Fruit fly (Drosophila melanogaster) Kc167 (cell line): ENCODE results near the gene CG9515.

Experiments
- Myc ChIP-seq: fragments of >200 bp; optimal IDR thresholded peaks from 2 replicates; lab custom pipeline; 2017; ENCODE audit warnings: missing external identifiers
- Sin3A ChIP-seq: fragments of >200 bp; optimal IDR thresholded peaks from 2 replicates; lab custom pipeline; 2018; ENCODE audit warnings: missing external identifiers
- h ChIP-seq: fragments of >200 bp; optimal IDR thresholded peaks from 3 replicates; lab custom pipeline; 2018; ENCODE audit warnings: missing external identifiers
- insv ChIP-seq: fragments of >200 bp; optimal IDR thresholded peaks from 3 replicates; lab custom pipeline; 2018; ENCODE audit warnings: missing external identifiers
- psq ChIP-seq: fragments of >200 bp; optimal IDR thresholded peaks from 2 replicates; lab custom pipeline; 2017; ENCODE audit warnings: missing external identifiers
- ttk ChIP-seq: sonication (Bioruptor generic); optimal IDR thresholded peaks from 2 replicates; lab custom pipeline; 2017; ENCODE audit warnings: missing external identifiers

Gene CG9515

DNA sequence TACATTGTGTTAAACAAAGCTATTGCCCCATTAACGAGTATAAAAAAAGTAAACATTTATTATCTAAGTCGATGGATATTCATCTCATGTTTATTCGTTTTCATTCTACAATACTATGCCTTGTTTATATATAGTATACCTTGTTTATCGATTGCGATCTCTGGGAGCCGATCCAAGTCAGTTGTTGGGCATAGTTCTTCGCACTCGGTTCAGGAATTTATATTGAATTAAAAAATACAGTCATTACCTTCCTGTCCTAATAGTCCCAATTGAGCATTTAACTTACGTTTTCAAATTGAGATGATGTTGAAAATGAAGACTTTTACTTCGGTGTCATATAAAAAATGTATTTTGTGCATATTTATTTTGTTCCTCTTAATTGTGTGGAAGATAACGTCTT is 21.6 kb upstream of the CG9515 start, which contains the start of gene CG32984:
TSS of gene CG32984 (plus strand) at position 301 of the 400 bp plus-strand sequence.
- TF ChIP-seq Sin3A (lab: Kevin White, UChicago) (no peak), psq (lab: Kevin White, UChicago) (no peak), h (lab: Kevin White, UChicago) (no peak), Myc (lab: Kevin White, UChicago) (no peak), ttk (lab: Kevin White, UChicago) (no peak), insv (lab: Kevin White, UChicago) (no peak)

DNA sequence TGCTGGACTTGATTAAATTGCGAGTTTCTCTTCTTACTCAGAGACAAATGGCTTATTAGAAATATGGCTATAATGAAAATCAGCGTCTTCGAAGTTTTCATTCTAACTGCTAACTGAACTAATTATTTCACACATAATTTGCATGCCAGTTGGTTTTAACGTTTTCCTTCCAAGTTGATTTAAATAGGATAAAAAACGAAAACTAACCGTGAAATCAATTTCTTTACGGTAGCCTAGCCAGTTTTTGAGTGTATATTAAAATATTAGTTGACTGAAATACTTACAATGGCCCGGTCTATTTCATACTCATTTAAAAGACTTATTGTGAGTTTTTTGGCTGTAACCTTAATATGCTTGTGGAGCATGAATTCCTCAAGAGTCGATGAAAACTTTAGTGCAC is 19.2 kb upstream of the CG9515 start, which contains the start of the genes CG9525 and CG32985:
TSS of gene CG9525 (minus strand) at position 101 of the 400 bp plus-strand sequence.
TSS of gene CG32985 (plus strand) at position 280 of the 400 bp plus-strand sequence.
- no peak for TF ChIP-seq insv (lab: Kevin White, UChicago)
- TF ChIP-seq psq (lab: Kevin White, UChicago), result no peak
- no peak for TF ChIP-seq Sin3A (lab: Kevin White, UChicago)
- TF ChIP-seq ttk (lab: Kevin White, UChicago), result no peak

DNA sequence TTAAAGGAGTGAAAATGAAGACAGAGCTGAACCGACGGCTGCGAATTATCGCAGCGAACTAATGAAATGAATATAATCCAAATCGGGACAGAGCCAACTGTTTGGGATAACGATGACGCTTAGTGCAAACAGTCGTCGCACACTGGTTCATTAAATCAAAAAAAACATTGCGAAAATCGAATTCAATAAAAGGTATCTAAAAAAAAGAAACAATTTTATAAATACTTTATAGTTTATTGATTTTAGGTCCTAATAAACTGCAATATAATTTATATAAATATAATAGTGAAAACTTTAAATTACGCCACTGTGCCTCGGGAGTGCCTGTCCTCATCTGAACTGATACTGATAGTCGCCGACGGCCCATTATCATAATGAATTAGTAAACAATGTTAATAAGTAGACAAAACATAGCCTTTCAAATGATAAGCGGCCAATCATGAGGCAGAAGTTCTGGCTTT is 16.0 kb upstream of the CG9515 start, which contains the start of gene CG31886:
TSS of gene CG31886 (minus strand) at position 51 of the 461 bp plus-strand sequence.
- TF ChIP-seq h (lab: Kevin White, UChicago) (no peak), psq (lab: Kevin White, UChicago) (no peak), Myc (lab: Kevin White, UChicago) (no peak), Sin3A (lab: Kevin White, UChicago) (no peak), ttk (lab: Kevin White, UChicago) (no peak), insv (lab: Kevin White, UChicago) (no peak)

DNA sequence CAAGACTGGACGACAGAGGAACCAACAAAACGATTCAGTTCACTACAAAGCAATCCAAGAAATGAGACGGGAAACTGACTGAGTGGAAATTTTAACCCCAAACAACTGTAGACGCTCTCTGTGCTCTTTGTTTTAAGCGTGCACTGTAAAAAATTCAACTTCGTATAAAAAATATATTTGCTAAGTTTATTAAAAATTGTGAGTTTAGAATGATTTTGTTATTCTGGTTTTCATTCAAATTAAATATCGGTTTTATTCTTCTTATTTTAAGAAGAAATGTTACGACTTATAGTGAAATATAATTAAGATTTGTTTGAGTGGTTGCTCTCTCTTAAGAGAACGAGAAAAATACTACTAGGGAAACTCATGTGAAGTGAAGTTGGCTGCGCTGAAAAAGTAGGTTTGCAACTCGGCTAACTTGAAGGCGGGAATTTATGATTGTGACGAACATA is 15.0 kb upstream of the CG9515 start:
- TF ChIP-seq ttk (lab: Kevin White, UChicago) (no peak), Myc (lab: Kevin White, UChicago) (no peak), psq (lab: Kevin White, UChicago) (no peak), h (lab: Kevin White, UChicago) (no peak)

DNA sequence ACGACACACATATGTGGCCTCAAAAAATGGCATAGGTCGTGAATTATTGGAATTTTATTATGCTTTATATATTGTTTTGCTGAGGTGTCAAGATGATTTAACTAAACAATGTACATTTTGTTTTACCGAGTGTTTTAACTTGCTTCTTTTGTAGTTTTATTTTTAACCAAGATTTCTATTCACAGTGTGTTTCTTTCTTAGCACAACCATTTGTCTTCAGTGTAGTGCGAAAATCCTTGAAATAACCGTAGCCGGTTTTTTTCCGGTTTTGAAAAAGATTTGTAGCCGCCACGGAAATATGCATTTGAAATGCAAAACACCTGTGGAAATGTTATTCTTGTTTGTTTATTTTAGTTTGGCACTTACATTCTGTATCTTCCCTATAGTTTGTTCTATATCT is 14.1 kb upstream of the CG9515 start:
- TF ChIP-seq h (lab: Kevin White, UChicago) (no peak), Sin3A (lab: Kevin White, UChicago) (no peak), insv (lab: Kevin White, UChicago) (no peak), psq (lab: Kevin White, UChicago) (no peak), Myc (lab: Kevin White, UChicago) (no peak), ttk (lab: Kevin White, UChicago) (no peak)

DNA sequence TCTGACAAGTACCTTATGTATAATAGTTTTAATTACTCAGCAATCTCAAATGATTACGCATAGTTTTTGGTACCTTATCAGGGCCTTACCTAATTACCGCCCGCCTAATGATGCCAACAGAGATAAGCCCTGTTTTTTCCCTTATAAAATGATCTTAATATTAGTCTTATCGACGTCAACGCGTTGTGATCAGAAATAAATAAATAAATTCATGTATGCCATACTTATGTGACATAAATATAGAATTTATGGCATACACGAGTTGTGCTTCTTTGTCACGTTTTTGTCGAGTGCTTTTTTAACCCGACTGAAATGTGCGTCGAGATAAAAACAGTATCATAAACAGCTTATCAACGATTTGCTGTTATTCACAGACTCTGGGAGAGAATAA is 13.3 kb upstream of the CG9515 start:
- no peak for TF ChIP-seq psq (lab: Kevin White, UChicago)
- TF ChIP-seq Myc (lab: Kevin White, UChicago), result no peak
- TF ChIP-seq insv (lab: Kevin White, UChicago), result no peak
- TF ChIP-seq ttk (lab: Kevin White, UChicago), result no peak
- TF ChIP-seq h (lab: Kevin White, UChicago), result no peak
- no peak for TF ChIP-seq Sin3A (lab: Kevin White, UChicago)

DNA sequence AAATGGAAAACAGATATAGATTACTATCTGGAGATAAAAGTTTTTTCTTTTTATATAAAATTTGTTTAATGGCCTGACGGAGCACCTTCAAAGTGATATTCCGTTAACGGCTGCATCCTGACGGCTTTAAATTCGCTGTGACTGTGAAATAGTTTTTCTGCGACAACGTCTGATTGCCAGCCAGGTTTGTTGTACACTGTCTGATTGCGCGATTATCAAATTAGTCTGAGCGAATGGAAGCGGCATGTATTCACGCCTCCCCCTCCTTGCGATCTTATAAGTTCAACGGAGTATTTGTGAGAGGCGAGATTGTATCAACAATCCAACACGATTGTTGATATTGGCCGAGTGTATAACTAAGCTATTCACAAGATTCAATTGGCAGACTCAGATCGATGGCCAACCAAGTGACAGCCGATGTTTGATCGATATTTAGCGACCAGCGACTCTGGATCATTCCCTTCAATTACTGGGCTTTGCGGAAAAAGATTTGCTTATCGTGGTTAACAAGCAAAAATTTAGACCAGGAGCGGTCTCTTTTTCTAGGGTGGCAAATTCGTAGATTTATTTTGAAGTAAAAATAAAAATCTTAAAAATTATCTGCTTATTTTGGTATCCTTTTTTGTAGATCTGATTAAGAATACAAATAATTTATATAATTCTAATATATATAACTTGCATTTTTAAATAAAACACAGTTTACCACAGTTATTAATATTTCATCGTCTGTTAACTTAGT is 12.7 kb upstream of the CG9515 start:
- TF ChIP-seq psq (lab: Kevin White, UChicago) (no peak), Myc (lab: Kevin White, UChicago) (no peak), insv (lab: Kevin White, UChicago) (no peak), ttk (lab: Kevin White, UChicago) (no peak), Sin3A (lab: Kevin White, UChicago) (no peak), h (lab: Kevin White, UChicago) (no peak)

DNA sequence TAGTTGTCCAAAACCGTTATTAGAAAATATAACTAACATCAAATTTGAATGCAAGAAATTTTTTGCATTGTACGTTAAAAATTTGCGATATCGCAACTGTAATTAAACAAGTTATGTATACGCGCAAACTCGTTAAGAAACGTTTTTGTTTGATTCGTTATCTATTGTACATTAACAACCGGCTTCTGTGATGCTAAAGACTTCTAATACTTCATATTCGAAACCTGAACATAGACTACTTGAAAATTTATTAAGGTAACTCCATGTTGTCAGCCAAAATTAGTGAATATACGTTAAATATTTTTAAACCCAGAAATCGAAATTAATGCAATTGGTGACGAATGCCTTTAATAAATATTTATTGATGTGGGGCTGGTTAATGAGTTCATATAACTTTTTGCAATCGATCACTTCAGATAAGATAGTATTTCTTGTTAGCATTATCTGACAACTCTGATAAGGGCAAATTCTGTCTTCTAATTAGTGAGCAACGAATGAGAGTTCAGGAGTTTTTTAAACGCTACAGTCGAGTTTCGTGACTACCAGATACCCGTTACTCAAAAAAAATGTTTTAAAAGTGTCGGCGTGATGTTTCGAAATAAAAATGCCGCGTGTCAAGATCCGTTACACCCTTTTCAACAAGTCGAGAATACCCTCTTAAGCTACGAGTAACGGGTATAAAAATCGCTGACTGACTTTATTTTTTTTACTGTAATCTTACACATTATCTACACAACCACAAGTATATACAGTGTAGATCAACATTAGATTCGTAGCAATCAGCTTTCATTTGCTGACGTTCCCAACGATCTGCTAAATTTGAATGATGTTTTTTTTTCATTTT is 9.4 kb upstream of the CG9515 start:
- TF ChIP-seq insv (lab: Kevin White, UChicago) (no peak), h (lab: Kevin White, UChicago) (no peak), ttk (lab: Kevin White, UChicago) (no peak), Myc (lab: Kevin White, UChicago) (no peak), Sin3A (lab: Kevin White, UChicago) (no peak), psq (lab: Kevin White, UChicago) (no peak)

DNA sequence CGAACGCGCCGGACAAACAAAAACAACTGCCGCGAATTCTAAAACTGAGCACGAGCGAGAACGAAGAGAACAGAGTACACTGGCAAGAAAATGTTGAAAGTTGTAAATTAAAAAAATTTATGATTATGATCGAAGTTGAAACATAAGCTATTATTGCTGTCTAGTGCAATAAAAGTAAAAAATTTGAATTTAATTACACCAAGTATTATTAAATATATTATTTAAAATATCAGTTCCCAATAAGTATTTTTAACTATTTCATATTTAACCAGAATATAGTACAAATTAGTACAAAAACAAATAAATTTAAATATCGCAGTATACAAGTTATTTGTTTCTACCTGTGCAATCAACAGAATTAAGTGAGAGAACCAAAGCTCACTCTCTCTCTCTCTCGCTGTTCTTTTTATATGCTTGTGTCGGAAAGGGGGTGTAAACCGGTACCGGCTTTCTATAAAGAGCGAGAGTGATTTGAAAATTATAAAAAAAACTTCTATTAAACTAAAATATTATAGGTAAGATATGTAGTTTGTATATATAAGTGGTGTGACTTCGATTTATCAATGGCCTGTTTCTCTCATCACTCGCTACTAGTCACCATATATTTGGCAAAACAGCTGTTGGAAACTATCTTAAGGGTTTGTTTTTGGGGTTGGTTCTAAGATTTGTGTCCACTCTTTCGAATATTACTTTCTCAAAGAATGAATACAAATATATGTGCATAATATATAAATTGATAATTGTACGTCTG is 8.3 kb upstream of the CG9515 start, which contains the start of gene C1GalTA:
TSS of gene C1GalTA (minus strand) at position 33 of the 751 bp plus-strand sequence.
- TF ChIP-seq psq (lab: Kevin White, UChicago) (no peak), ttk (lab: Kevin White, UChicago) (no peak), insv (lab: Kevin White, UChicago) (no peak), Myc (lab: Kevin White, UChicago) (no peak), Sin3A (lab: Kevin White, UChicago) (no peak)
